Fruit fly (Drosophila melanogaster): ENCODE results near the gene ssp2.

- TF ChIP-seq usp (GFP tag; optimal IDR thresholded peaks at IDR 0.05) (no peak), psq (optimal IDR thresholded peaks at IDR 0.05) (no peak), CG8478 (optimal IDR thresholded peaks at IDR 0.05) (no peak)
These were observed 30.1 kb upstream of the ssp2 start for dm6 chr3L:13934902-13935301.

Measured in whole organism.